Fruit fly (Drosophila melanogaster): ENCODE data around the gene CG42464.

DNA sequence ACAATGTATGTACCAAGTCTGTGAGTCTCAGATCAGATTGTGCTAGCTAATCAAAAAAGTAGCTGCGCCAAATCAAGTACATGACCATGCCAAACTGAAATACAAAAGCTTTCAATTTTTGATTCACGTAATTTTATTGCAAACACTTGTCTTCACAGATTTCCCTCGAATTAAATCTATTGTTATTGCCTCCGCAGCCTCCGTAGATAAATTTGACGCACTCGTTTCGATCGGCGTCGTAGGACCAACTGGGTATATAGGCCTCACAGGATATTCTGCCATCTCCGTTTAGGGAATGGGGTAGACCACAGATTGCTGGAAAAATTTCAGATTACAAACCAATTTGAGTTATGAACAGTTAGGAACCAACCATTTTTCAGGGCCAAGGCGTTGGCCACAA is 4.3 kb upstream of the CG42464 start, which contains the start of gene CG43165:
- no peak for TF ChIP-seq psq (optimal IDR thresholded peaks at IDR 0.05)
- TF ChIP-seq h (optimal IDR thresholded peaks at IDR 0.05): no peak
- TF ChIP-seq Myc (optimal IDR thresholded peaks at IDR 0.05): no peak

Data from Kc167 (cell line).